Worm (Caenorhabditis elegans) whole organism, young adult: ENCODE measurements around the gene clp-2.

Experiments used
- Y56A3A.18 ChIP-seq: fragments of 200-800 bp; sonication (Bioruptor generic); IDR thresholded peaks from 2 replicates; pipeline ENCODE4 v1.3.6; 2022; ENCODE audit warnings: missing genetic modification reagents, missing genetic modification characterization, missing compliant biosample characterization
- ZK185.1 ChIP-seq: sonication (generic microtip); optimal IDR thresholded peaks from 2 replicates; lab custom pipeline; 2016; ENCODE audit warnings: mild to moderate bottlenecking, missing genetic modification characterization, missing compliant biosample characterization; ENCODE audit not compliant: poor library complexity, severe bottlenecking
- akir-1 ChIP-seq: fragments of 200-800 bp; sonication (Bioruptor generic); optimal IDR thresholded peaks from 2 replicates; lab custom pipeline; 2018; ENCODE audit warnings: mild to moderate bottlenecking, missing genetic modification characterization, moderate library complexity, missing compliant biosample characterization
- aptf-2 ChIP-seq: fragments of 200-800 bp; sonication (Bioruptor generic); conservative IDR thresholded peaks from 2 replicates; pipeline ENCODE4 v1.3.6; 2022; ENCODE audit warnings: missing genetic modification reagents, missing genetic modification characterization, missing compliant biosample characterization
- lin-40 ChIP-seq: sonication (generic microtip); optimal IDR thresholded peaks from 2 replicates; lab custom pipeline; 2016; ENCODE audit warnings: missing genetic modification characterization, mild to moderate bottlenecking, missing compliant biosample characterization, missing genotype, missing genetic modification reagents
- nhr-80 ChIP-seq: sonication (generic microtip); optimal IDR thresholded peaks from 2 replicates; lab custom pipeline; 2016; ENCODE audit warnings: missing genetic modification characterization, missing compliant biosample characterization
- snpc-3.4 ChIP-seq: sonication (generic microtip); optimal IDR thresholded peaks from 2 replicates; lab custom pipeline; 2017; ENCODE audit warnings: missing genetic modification characterization, mild to moderate bottlenecking, missing compliant biosample characterization, antibody characterized with exemption, moderate library complexity, missing genotype, missing genetic modification reagents

- no peak for TF ChIP-seq akir-1
- TF ChIP-seq lin-40: no peak
- TF ChIP-seq snpc-3.4 (tag; lab: Kevin White, UChicago): no peak
- no peak for TF ChIP-seq ZK185.1
- TF ChIP-seq nhr-80 (tag; lab: Kevin White, UChicago): no peak
- TF ChIP-seq Y56A3A.18: no peak
- TF ChIP-seq aptf-2 (GFP tag; lab: Robert Waterston, UW): no peak
These were observed 44.8 kb upstream of the clp-2 start for ce11 chrIII:4748666-4749065.
